Fruit fly (Drosophila melanogaster) whole organism, embryonic: ENCODE results near the gene CG14545.
A peak's percentile ranks its signal among the peaks of the same experiment; 100 is the strongest.

Source experiments
- Ada2b ChIP-seq: fragments of 200-800 bp; sonication (Bioruptor generic); IDR thresholded peaks from 2 replicates; pipeline ENCODE4 v1.3.6; 2022; ENCODE audit warnings: missing biosample characterization, missing genetic modification characterization
- Atf6 ChIP-seq: fragments of 200-800 bp; sonication (Bioruptor generic); IDR thresholded peaks from 2 replicates; pipeline ENCODE4 v1.3.6; 2022; ENCODE audit warnings: missing biosample characterization, missing genetic modification characterization
- BtbVII ChIP-seq: fragments of 200-800 bp; sonication (Bioruptor generic); optimal IDR thresholded peaks from 3 replicates; lab custom pipeline; 2017; ENCODE audit warnings: missing biosample characterization, mild to moderate bottlenecking, missing genetic modification characterization
- CG10147 ChIP-seq: fragments of 200-800 bp; sonication (Bioruptor generic); optimal IDR thresholded peaks from 2 replicates; lab custom pipeline; 2019; ENCODE audit warnings: missing biosample characterization, mild to moderate bottlenecking, missing genetic modification characterization, moderate library complexity
- CG10209 ChIP-seq: fragments of 200-800 bp; sonication (Bioruptor generic); optimal IDR thresholded peaks from 3 replicates; lab custom pipeline; 2017; ENCODE audit warnings: missing biosample characterization, mild to moderate bottlenecking, missing genetic modification characterization, missing genetic modification reagents
- CG11456 ChIP-seq: fragments of 200-800 bp; sonication (Bioruptor generic); IDR thresholded peaks from 3 replicates; pipeline ENCODE4 v1.3.6; 2022; ENCODE audit warnings: missing biosample characterization, missing genetic modification characterization
- CG12659 ChIP-seq: fragments of 200-800 bp; sonication (Bioruptor generic); optimal IDR thresholded peaks from 3 replicates; lab custom pipeline; 2017; ENCODE audit warnings: mild to moderate bottlenecking, missing biosample characterization, missing genetic modification reagents, missing genetic modification characterization
- CG13296 ChIP-seq: fragments of 200-800 bp; sonication (Bioruptor generic); optimal IDR thresholded peaks from 3 replicates; lab custom pipeline; 2018; ENCODE audit warnings: missing biosample characterization, mild to moderate bottlenecking, missing genetic modification characterization
- CG13894 ChIP-seq: fragments of 200-800 bp; sonication (Bioruptor generic); optimal IDR thresholded peaks from 3 replicates; lab custom pipeline; 2018; ENCODE audit warnings: missing biosample characterization, mild to moderate bottlenecking, missing genetic modification characterization, moderate library complexity
- CG18619 ChIP-seq: fragments of 200-800 bp; sonication (Bioruptor generic); optimal IDR thresholded peaks from 3 replicates; lab custom pipeline; 2017; ENCODE audit warnings: missing biosample characterization, mild to moderate bottlenecking, missing genetic modification characterization
- CG2678 ChIP-seq: fragments of 200-800 bp; sonication (Bioruptor generic); optimal IDR thresholded peaks from 3 replicates; lab custom pipeline; 2019; ENCODE audit warnings: missing biosample characterization, mild to moderate bottlenecking, missing genetic modification characterization, moderate library complexity
- CG3163 ChIP-seq: fragments of 200-800 bp; sonication (Bioruptor generic); optimal IDR thresholded peaks from 3 replicates; lab custom pipeline; 2016; ENCODE audit warnings: missing biosample characterization, missing genetic modification characterization
- CG33557 ChIP-seq: fragments of 200-800 bp; sonication (Bioruptor generic); optimal IDR thresholded peaks from 2 replicates; lab custom pipeline; 2019; ENCODE audit warnings: missing biosample characterization, mild to moderate bottlenecking, missing genetic modification characterization, moderate library complexity
- CG34376 ChIP-seq: fragments of 200-800 bp; sonication (Bioruptor generic); optimal IDR thresholded peaks from 2 replicates; lab custom pipeline; 2018; ENCODE audit warnings: missing biosample characterization, mild to moderate bottlenecking, missing genetic modification characterization
- CG4328 ChIP-seq: fragments of 200-800 bp; sonication (Bioruptor generic); optimal IDR thresholded peaks from 3 replicates; lab custom pipeline; 2017; ENCODE audit warnings: missing biosample characterization, missing genetic modification reagents, missing genetic modification characterization
- CG6813 ChIP-seq: fragments of 200-800 bp; sonication (Bioruptor generic); optimal IDR thresholded peaks from 2 replicates; lab custom pipeline; 2017; ENCODE audit warnings: missing biosample characterization, missing genetic modification characterization, mild to moderate bottlenecking, moderate library complexity, missing genetic modification reagents
- CG7556 ChIP-seq: fragments of 200-800 bp; sonication (Bioruptor generic); optimal IDR thresholded peaks from 2 replicates; lab custom pipeline; 2017; ENCODE audit warnings: missing biosample characterization, mild to moderate bottlenecking, missing genetic modification characterization
- CG7745 ChIP-seq: fragments of 200-800 bp; sonication (Bioruptor generic); optimal IDR thresholded peaks from 2 replicates; lab custom pipeline; 2018; ENCODE audit warnings: missing biosample characterization, mild to moderate bottlenecking, missing genetic modification characterization, moderate library complexity
- CG7839 ChIP-seq: fragments of 200-800 bp; sonication (Bioruptor generic); optimal IDR thresholded peaks from 3 replicates; lab custom pipeline; 2018; ENCODE audit warnings: missing biosample characterization, mild to moderate bottlenecking, missing genetic modification characterization, moderate library complexity
- CG9215 ChIP-seq: fragments of 200-800 bp; sonication (Bioruptor generic); IDR thresholded peaks from 2 replicates; pipeline ENCODE4 v1.3.6; 2022; ENCODE audit warnings: missing biosample characterization, missing genetic modification characterization
- CG9437 ChIP-seq: fragments of 200-800 bp; sonication (Bioruptor generic); optimal IDR thresholded peaks from 2 replicates; lab custom pipeline; 2018; ENCODE audit warnings: missing biosample characterization, mild to moderate bottlenecking, missing genetic modification characterization
- CG9817 ChIP-seq: fragments of 200-800 bp; sonication (Bioruptor generic); optimal IDR thresholded peaks from 2 replicates; lab custom pipeline; 2018; ENCODE audit warnings: missing biosample characterization, mild to moderate bottlenecking, missing genetic modification characterization, moderate library complexity
- CoRest ChIP-seq: fragments of 200-800 bp; sonication (Bioruptor generic); optimal IDR thresholded peaks from 3 replicates; lab custom pipeline; 2018; ENCODE audit warnings: missing biosample characterization, mild to moderate bottlenecking, missing genetic modification characterization, moderate library complexity
- Drgx ChIP-seq: fragments of 200-800 bp; sonication (Bioruptor generic); IDR thresholded peaks from 2 replicates; pipeline ENCODE4 v1.3.6; 2022; ENCODE audit warnings: missing biosample characterization, missing genetic modification characterization
- Ets65A ChIP-seq: fragments of 200-800 bp; sonication (Bioruptor generic); peaks from one replicate; lab custom pipeline; 2016; ENCODE audit warnings: missing biosample characterization, missing genetic modification characterization
- Fer1 ChIP-seq: fragments of 200-800 bp; sonication (Bioruptor generic); optimal IDR thresholded peaks from 2 replicates; lab custom pipeline; 2017; ENCODE audit warnings: missing biosample characterization, mild to moderate bottlenecking, missing genetic modification characterization
- Hmr ChIP-seq: fragments of 200-800 bp; sonication (Bioruptor generic); optimal IDR thresholded peaks from 3 replicates; lab custom pipeline; 2017; ENCODE audit warnings: mild to moderate bottlenecking, missing biosample characterization, missing genetic modification reagents, missing genetic modification characterization
- Hr51 ChIP-seq, 2 experiments: fragments of 200-800 bp; sonication (Bioruptor generic); optimal IDR thresholded peaks; 2 replicates in 1 of 2; 3 replicates in 1 of 2; lab custom pipeline; 2016 to 2018; ENCODE audit warnings: missing biosample characterization in 2 of 2, missing genetic modification characterization in 2 of 2, mild to moderate bottlenecking in 1 of 2, moderate library complexity in 1 of 2
- Nf-YA ChIP-seq: fragments of 200-800 bp; sonication (Bioruptor generic); IDR thresholded peaks from 2 replicates; pipeline ENCODE4 v1.3.6; 2022; ENCODE audit warnings: missing biosample characterization, missing genetic modification characterization
- NfI ChIP-seq: fragments of 200-800 bp; sonication (Bioruptor generic); optimal IDR thresholded peaks from 3 replicates; lab custom pipeline; 2018; ENCODE audit warnings: missing biosample characterization, mild to moderate bottlenecking, missing genetic modification characterization, moderate library complexity
- Oaz ChIP-seq: fragments of 200-800 bp; sonication (Bioruptor generic); IDR thresholded peaks from 2 replicates; pipeline ENCODE4 v1.3.6; 2022; ENCODE audit warnings: missing biosample characterization, missing genetic modification characterization
- PHDP ChIP-seq: fragments of 200-800 bp; sonication (Bioruptor generic); optimal IDR thresholded peaks from 3 replicates; lab custom pipeline; 2018; ENCODE audit warnings: missing biosample characterization, mild to moderate bottlenecking, missing genetic modification characterization, moderate library complexity
- YL-1 ChIP-seq: fragments of 200-800 bp; sonication (Bioruptor generic); optimal IDR thresholded peaks from 3 replicates; lab custom pipeline; 2017; ENCODE audit warnings: missing biosample characterization, mild to moderate bottlenecking, missing genetic modification characterization
- ac ChIP-seq: fragments of 200-800 bp; sonication (Bioruptor generic); optimal IDR thresholded peaks from 3 replicates; lab custom pipeline; 2017; ENCODE audit warnings: missing biosample characterization, mild to moderate bottlenecking, missing genetic modification characterization
- caup ChIP-seq: fragments of 200-800 bp; sonication (Bioruptor generic); optimal IDR thresholded peaks from 3 replicates; lab custom pipeline; 2017; ENCODE audit warnings: missing biosample characterization, mild to moderate bottlenecking, missing genetic modification characterization, moderate library complexity; ENCODE audit not compliant: severe bottlenecking
- dysf ChIP-seq: fragments of 200-800 bp; sonication (Bioruptor generic); IDR thresholded peaks from 3 replicates; pipeline ENCODE4 v1.3.6; 2022; ENCODE audit warnings: missing biosample characterization, missing genetic modification characterization
- ftz-f1 ChIP-seq: fragments of 200-800 bp; sonication (Bioruptor generic); optimal IDR thresholded peaks from 2 replicates; lab custom pipeline; 2016; ENCODE audit warnings: missing biosample characterization, missing genetic modification characterization
- gem ChIP-seq: fragments of 200-800 bp; sonication (Bioruptor generic); optimal IDR thresholded peaks from 2 replicates; lab custom pipeline; 2019; ENCODE audit warnings: missing biosample characterization, mild to moderate bottlenecking, missing genetic modification characterization, moderate library complexity
- hb ChIP-seq: fragments of 200-800 bp; sonication (Bioruptor generic); IDR thresholded peaks from 3 replicates; pipeline ENCODE4 v1.3.6; 2022; ENCODE audit warnings: missing biosample characterization, missing genetic modification characterization; ENCODE audit not compliant: partially characterized antibody
- her ChIP-seq: fragments of 200-800 bp; sonication (Bioruptor generic); optimal IDR thresholded peaks from 2 replicates; lab custom pipeline; 2016; ENCODE audit warnings: missing biosample characterization, missing genetic modification characterization
- ind ChIP-seq: fragments of 200-800 bp; sonication (Bioruptor generic); optimal IDR thresholded peaks from 3 replicates; lab custom pipeline; 2016; ENCODE audit warnings: missing biosample characterization, missing genetic modification characterization
- insv ChIP-seq, 2 experiments: fragments of 200-800 bp; sonication (Bioruptor generic); optimal IDR thresholded peaks; 3 replicates each; lab custom pipeline; 2016 to 2018; ENCODE audit warnings: missing biosample characterization in 2 of 2, missing genetic modification characterization in 2 of 2
- otp ChIP-seq: fragments of 200-800 bp; sonication (Bioruptor generic); IDR thresholded peaks from 3 replicates; pipeline ENCODE4, ENCODE4 v1.3.6; 2022; ENCODE audit warnings: missing biosample characterization, missing genetic modification characterization
- pan ChIP-seq, 4 experiments: fragments of >200 bp in 3 of 4; fragments of 200-800 bp in 1 of 4; sonication (Bioruptor generic) in 1 of 4; optimal IDR thresholded peaks in 3 of 4; IDR thresholded peaks in 1 of 4; 2 replicates each; pipeline versions ENCODE4 v1.3.6 to Lab custom; 2017 to 2022; ENCODE audit warnings: missing biosample characterization in 2 of 4, missing genetic modification characterization in 2 of 4, mixed read lengths in 1 of 4
- phol ChIP-seq: fragments of 200-800 bp; sonication (Bioruptor generic); optimal IDR thresholded peaks from 3 replicates; lab custom pipeline; 2018; ENCODE audit warnings: missing biosample characterization, mild to moderate bottlenecking, missing genetic modification characterization, moderate library complexity
- ranshi ChIP-seq: fragments of 200-800 bp; sonication (Bioruptor generic); IDR thresholded peaks from 2 replicates; pipeline ENCODE4 v1.3.6; 2022; ENCODE audit warnings: missing biosample characterization, missing genetic modification characterization
- row ChIP-seq: fragments of 200-800 bp; sonication (Bioruptor generic); IDR thresholded peaks from 3 replicates; pipeline ENCODE4 v1.3.6; 2022; ENCODE audit warnings: missing biosample characterization, missing genetic modification characterization
- slbo ChIP-seq: fragments of 200-800 bp; sonication (Bioruptor generic); IDR thresholded peaks from 2 replicates; pipeline ENCODE4 v1.3.6; 2022; ENCODE audit warnings: missing biosample characterization, missing genetic modification characterization

Gene CG14545

dm6 chr3R:25855594-25856305 lies 4.7 kb upstream of the CG14545 start, which contains the start of gene CG5890 (continued):
- TF ChIP-seq YL-1 (GFP tag; lab: Kevin White, UChicago), result no peak
- TF ChIP-seq CG7556 (GFP tag; lab: Kevin White, UChicago), result peak; percentile 50
- no peak for TF ChIP-seq Nf-YA (GFP tag; lab: Robert Waterston, UW)
- TF ChIP-seq ac (GFP tag; lab: Kevin White, UChicago), result no peak
- peak; percentile 6 for TF ChIP-seq caup (GFP tag; lab: Kevin White, UChicago)
- TF ChIP-seq CG18619, result peak; percentile 37
- no peak for TF ChIP-seq Oaz (GFP tag; lab: Robert Waterston, UW)
- no peak for TF ChIP-seq Ets65A (GFP tag; lab: Kevin White, UChicago)
- TF ChIP-seq CG10209 (GFP tag; lab: Kevin White, UChicago), result no peak
- peak; percentile 36 for TF ChIP-seq CG6813 (GFP tag; lab: Kevin White, UChicago)
- no peak for TF ChIP-seq phol (tag; lab: Kevin White, UChicago)
- TF ChIP-seq CG9437 (GFP tag; lab: Kevin White, UChicago), result peak; percentile 3
- TF ChIP-seq ftz-f1 (GFP tag; lab: Kevin White, UChicago), result no peak
- TF ChIP-seq dysf (GFP tag; lab: Robert Waterston, UW), result 0 out of 3 replicates have a peak, but pooled peaks have one; percentile 18
- peak; percentile 8 for TF ChIP-seq CG4328 (GFP tag; lab: Kevin White, UChicago)
- peak; percentile 7 for TF ChIP-seq CG12659 (GFP tag; lab: Kevin White, UChicago)
- peak; percentile 8 for TF ChIP-seq CG9817 (tag; lab: Kevin White, UChicago)
- TF ChIP-seq gem, result peak; percentile 48
- TF ChIP-seq Fer1, result peak; percentile 73
- TF ChIP-seq row, result no peak
- peak; percentile 62 for TF ChIP-seq Hmr
- peak; percentile 29; the same call in 1 of the 2 replicates for TF ChIP-seq slbo
- no peak for TF ChIP-seq pan (optimal IDR thresholded peaks at IDR 0.05; lab: Kevin White, UChicago)
- TF ChIP-seq pan (GFP tag; optimal IDR thresholded peaks at IDR 0.05 in 1 of 2, IDR thresholded peaks at IDR 0.05 in 1 of 2), result no peak
- TF ChIP-seq her (GFP tag; lab: Kevin White, UChicago), result no peak
- TF ChIP-seq Ada2b (GFP tag; lab: Robert Waterston, UW), result no peak
- TF ChIP-seq CoRest (tag; lab: Kevin White, UChicago), result peak; percentile 27
- peak; percentile 18 for TF ChIP-seq BtbVII (GFP tag; lab: Kevin White, UChicago)
- TF ChIP-seq CG10147, result peak; percentile 39
- no peak for TF ChIP-seq CG33557 (GFP tag; lab: Kevin White, UChicago)
- TF ChIP-seq NfI, result peak; percentile 30
- TF ChIP-seq CG7839 (tag; lab: Kevin White, UChicago), result peak; percentile 57
- TF ChIP-seq, all 482 proteins: peak for 42

dm6 chr3R:25854825-25855224 lies 3.7 kb upstream of the CG14545 start:
- TF ChIP-seq Atf6 (no peak; the same call in 1 of the 2 replicates), CG9215 (GFP tag; lab: Robert Waterston, UW) (0 out of 2 replicates have a peak, but pooled peaks have one; percentile 12), PHDP (tag; lab: Kevin White, UChicago) (peak; percentile 22), Hr51 (GFP tag; optimal IDR thresholded peaks at IDR 0.05; lab: Kevin White, UChicago) (peak in 1 of 2 experiments; percentile 44), CG34376 (GFP tag; lab: Kevin White, UChicago) (no peak), ind (peak; percentile 5), CG3163 (GFP tag; lab: Kevin White, UChicago) (no peak), insv (GFP tag; optimal IDR thresholded peaks at IDR 0.05; lab: Kevin White, UChicago) (no peak), hb (GFP tag; lab: Robert Waterston, UW) (no peak), CG7745 (no peak), CG13296 (GFP tag; lab: Kevin White, UChicago) (peak; percentile 24), CG2678 (tag; lab: Kevin White, UChicago) (peak; percentile 37), ranshi (GFP tag; lab: Robert Waterston, UW) (peak; percentile 16; the same call in 1 of the 2 replicates), BtbVII (GFP tag; lab: Kevin White, UChicago) (peak; percentile 20), Drgx (GFP tag; lab: Robert Waterston, UW) (peak; percentile 48; the same call in 1 of the 2 replicates), gem (peak; percentile 46), CG11456 (no peak), otp (GFP tag; lab: Robert Waterston, UW) (no peak), CG13894 (tag; lab: Kevin White, UChicago) (no peak)
